Fruit fly (Drosophila melanogaster): ENCODE results near the gene Actn.

Actn gene

dm6 chrX:1989981-1990380 is 52.1 kb downstream of the Actn start:
- TF ChIP-seq CG11902 (GFP tag; optimal IDR thresholded peaks at IDR 0.05) = no peak
- TF ChIP-seq Gug (GFP tag; IDR thresholded peaks at IDR 0.05) = no peak
- TF ChIP-seq CG6163 (GFP tag; IDR thresholded peaks at IDR 0.05) = 0 out of 3 replicates have a peak, but pooled peaks have one; percentile 21
- peak; percentile 81 for TF ChIP-seq Blimp-1 (GFP tag; optimal IDR thresholded peaks at IDR 0.05)
- TF ChIP-seq CG6854 (GFP tag; optimal IDR thresholded peaks at IDR 0.05) = peak; percentile 7
- no peak for TF ChIP-seq vri (GFP tag; optimal IDR thresholded peaks at IDR 0.05)

dm6 chrX:1988673-1989072 is 53.4 kb downstream of the Actn start:
- TF ChIP-seq CG11294 (GFP tag; IDR thresholded peaks at IDR 0.05) = peak; percentile 89
- TF ChIP-seq CG8319 (GFP tag; optimal IDR thresholded peaks at IDR 0.05) = no peak
- TF ChIP-seq CG10631 (GFP tag; optimal IDR thresholded peaks at IDR 0.05) = peak; percentile 49
- no peak for TF ChIP-seq cyc (GFP tag; optimal IDR thresholded peaks at IDR 0.05)
- TF ChIP-seq fd59A (GFP tag; optimal IDR thresholded peaks at IDR 0.05) = no peak
- TF ChIP-seq achi (GFP tag; optimal IDR thresholded peaks at IDR 0.05) = peak; percentile 55
- TF ChIP-seq CG7368 (GFP tag; optimal IDR thresholded peaks at IDR 0.05) = peak; percentile 25
- no peak for TF ChIP-seq Ets96B (tag; optimal IDR thresholded peaks at IDR 0.05)
- TF ChIP-seq spab (GFP tag; optimal IDR thresholded peaks at IDR 0.05) = no peak
- TF ChIP-seq CG11762 (GFP tag; optimal IDR thresholded peaks at IDR 0.05; ENCODE audit: insufficient read depth) = peak; percentile 31
- TF ChIP-seq CG34406 (GFP tag; optimal IDR thresholded peaks at IDR 0.05) = no peak
- no peak for TF ChIP-seq CG31627 (GFP tag; optimal IDR thresholded peaks at IDR 0.05)
- TF ChIP-seq Sox102F (GFP tag; optimal IDR thresholded peaks at IDR 0.05) = no peak
- no peak for TF ChIP-seq Blimp-1 (GFP tag; optimal IDR thresholded peaks at IDR 0.05)
- TF ChIP-seq CG1621 (tag; optimal IDR thresholded peaks at IDR 0.05) = no peak
- peak; percentile 44 for TF ChIP-seq acj6 (GFP tag; optimal IDR thresholded peaks at IDR 0.05)
- no peak for TF ChIP-seq svp (GFP tag)
- TF ChIP-seq pdm3 (GFP tag; optimal IDR thresholded peaks at IDR 0.05) = peak; percentile 59
- peak in 1 of 2 experiments; percentile 68 for TF ChIP-seq salr (GFP tag; optimal IDR thresholded peaks at IDR 0.05)
- no peak for TF ChIP-seq ss (GFP tag; optimal IDR thresholded peaks at IDR 0.05)
- TF ChIP-seq Met (GFP tag; optimal IDR thresholded peaks at IDR 0.05) = no peak
- TF ChIP-seq CG6276 (GFP tag; optimal IDR thresholded peaks at IDR 0.05) = peak; percentile 86
- no peak for TF ChIP-seq CG10669 (GFP tag; optimal IDR thresholded peaks at IDR 0.05)
- peak; percentile 67 for TF ChIP-seq net (GFP tag; optimal IDR thresholded peaks at IDR 0.05)
- TF ChIP-seq Eip78C (GFP tag) = peak; percentile 79
- no peak for TF ChIP-seq Smox (GFP tag; optimal IDR thresholded peaks at IDR 0.05)
- TF ChIP-seq eg (GFP tag; IDR thresholded peaks at IDR 0.05) = peak; percentile 96
- no peak for TF ChIP-seq vri (GFP tag; optimal IDR thresholded peaks at IDR 0.05)
- peak; percentile 88 for TF ChIP-seq Gug (GFP tag; IDR thresholded peaks at IDR 0.05)
- peak; percentile 86 for TF ChIP-seq Lpt (GFP tag; optimal IDR thresholded peaks at IDR 0.05)
- no peak for TF ChIP-seq Ets21C (GFP tag; optimal IDR thresholded peaks at IDR 0.05)
- TF ChIP-seq CG3919 (GFP tag; optimal IDR thresholded peaks at IDR 0.05) = peak; percentile 45
- TF ChIP-seq CG16779 (tag; optimal IDR thresholded peaks at IDR 0.05) = peak; percentile 20
- TF ChIP-seq CG15336 (GFP tag; IDR thresholded peaks at IDR 0.05) = peak; percentile 92
- peak; percentile 90 for TF ChIP-seq CG32006 (GFP tag; optimal IDR thresholded peaks at IDR 0.05)
- TF ChIP-seq CG8119 (GFP tag; IDR thresholded peaks at IDR 0.05) = peak; percentile 89
- TF ChIP-seq fd85E (GFP tag; optimal IDR thresholded peaks at IDR 0.05) = no peak
- no peak for TF ChIP-seq Eip93F (GFP tag; optimal IDR thresholded peaks at IDR 0.05)
- no peak for TF ChIP-seq CG6854 (GFP tag; optimal IDR thresholded peaks at IDR 0.05)
- no peak for TF ChIP-seq CG3032 (tag; optimal IDR thresholded peaks at IDR 0.05)
- no peak for TF ChIP-seq topi (GFP tag; optimal IDR thresholded peaks at IDR 0.05)
- TF ChIP-seq Eip75B (GFP tag; optimal IDR thresholded peaks at IDR 0.05) = no peak
- no peak for TF ChIP-seq Hr38 (GFP tag; optimal IDR thresholded peaks at IDR 0.05)
- peak; percentile 90 for TF ChIP-seq Hr4 (GFP tag; optimal IDR thresholded peaks at IDR 0.05)
- TF ChIP-seq lz (GFP tag; optimal IDR thresholded peaks at IDR 0.05) = peak; percentile 3
- TF ChIP-seq CG6808 (GFP tag; optimal IDR thresholded peaks at IDR 0.05) = no peak
- no peak for TF ChIP-seq Hr39 (GFP tag; optimal IDR thresholded peaks at IDR 0.05)
- TF ChIP-seq Sox15 (GFP tag; optimal IDR thresholded peaks at IDR 0.05) = no peak
- TF ChIP-seq CG9139 (GFP tag; optimal IDR thresholded peaks at IDR 0.05) = no peak
